Fruit fly (Drosophila melanogaster) whole organism, embryonic: ENCODE results near the gene Msh6.

ENCODE experiments used
- CG10321 ChIP-seq: fragments of 200-800 bp; sonication (Bioruptor generic); IDR thresholded peaks from 2 replicates; pipeline ENCODE4 v1.3.6; 2022; ENCODE audit warnings: missing biosample characterization, missing genetic modification characterization
- CG10366 ChIP-seq: fragments of 200-800 bp; sonication (Bioruptor generic); IDR thresholded peaks from 2 replicates; pipeline ENCODE4 v1.3.6; 2022; ENCODE audit warnings: missing biosample characterization, missing genetic modification characterization
- CG11504 ChIP-seq: fragments of 200-800 bp; sonication (Bioruptor generic); optimal IDR thresholded peaks from 3 replicates; lab custom pipeline; 2019; ENCODE audit warnings: missing biosample characterization, mild to moderate bottlenecking, missing genetic modification characterization, moderate library complexity
- CG12391 ChIP-seq: fragments of 200-800 bp; sonication (Bioruptor generic); optimal IDR thresholded peaks from 3 replicates; lab custom pipeline; 2018; ENCODE audit warnings: missing biosample characterization, mild to moderate bottlenecking, missing genetic modification characterization, moderate library complexity
- CG12744 ChIP-seq: fragments of 200-800 bp; sonication (Bioruptor generic); optimal IDR thresholded peaks from 2 replicates; lab custom pipeline; 2016; ENCODE audit warnings: missing biosample characterization, missing genetic modification characterization
- CG13296 ChIP-seq: fragments of 200-800 bp; sonication (Bioruptor generic); optimal IDR thresholded peaks from 3 replicates; lab custom pipeline; 2018; ENCODE audit warnings: missing biosample characterization, mild to moderate bottlenecking, missing genetic modification characterization
- CG13775 ChIP-seq: fragments of 200-800 bp; sonication (Bioruptor generic); optimal IDR thresholded peaks from 3 replicates; lab custom pipeline; 2017; ENCODE audit warnings: missing biosample characterization, mild to moderate bottlenecking, missing genetic modification characterization
- CG14710 ChIP-seq: fragments of 200-800 bp; sonication (Bioruptor generic); optimal IDR thresholded peaks from 3 replicates; lab custom pipeline; 2019; ENCODE audit warnings: missing biosample characterization, mild to moderate bottlenecking, missing genetic modification characterization, moderate library complexity
- CG15011 ChIP-seq: fragments of 200-800 bp; sonication (Bioruptor generic); optimal IDR thresholded peaks from 3 replicates; lab custom pipeline; 2018; ENCODE audit warnings: missing biosample characterization, mild to moderate bottlenecking, missing genetic modification characterization
- CG18619 ChIP-seq: fragments of 200-800 bp; sonication (Bioruptor generic); optimal IDR thresholded peaks from 3 replicates; lab custom pipeline; 2017; ENCODE audit warnings: missing biosample characterization, mild to moderate bottlenecking, missing genetic modification characterization
- CG2116 ChIP-seq: fragments of 200-800 bp; sonication (Bioruptor generic); optimal IDR thresholded peaks from 3 replicates; lab custom pipeline; 2018; ENCODE audit warnings: missing biosample characterization, mild to moderate bottlenecking, missing genetic modification characterization
- CG2875 ChIP-seq: fragments of 200-800 bp; sonication (Bioruptor generic); optimal IDR thresholded peaks from 2 replicates; lab custom pipeline; 2017; ENCODE audit warnings: missing biosample characterization, mild to moderate bottlenecking, missing genetic modification characterization, missing genetic modification reagents
- CG32532 ChIP-seq: fragments of 200-800 bp; sonication (Bioruptor generic); IDR thresholded peaks from 2 replicates; pipeline ENCODE4 v1.3.6; 2022; ENCODE audit warnings: missing biosample characterization, missing genetic modification characterization
- CG33557 ChIP-seq: fragments of 200-800 bp; sonication (Bioruptor generic); optimal IDR thresholded peaks from 2 replicates; lab custom pipeline; 2019; ENCODE audit warnings: missing biosample characterization, mild to moderate bottlenecking, missing genetic modification characterization, moderate library complexity
- CG4328 ChIP-seq: fragments of 200-800 bp; sonication (Bioruptor generic); optimal IDR thresholded peaks from 3 replicates; lab custom pipeline; 2017; ENCODE audit warnings: missing biosample characterization, missing genetic modification reagents, missing genetic modification characterization
- CG6765 ChIP-seq: fragments of 200-800 bp; sonication (Bioruptor generic); optimal IDR thresholded peaks from 3 replicates; lab custom pipeline; 2017; ENCODE audit warnings: missing biosample characterization, mild to moderate bottlenecking, missing genetic modification characterization
- CG6854 ChIP-seq: fragments of 200-800 bp; sonication (Bioruptor generic); optimal IDR thresholded peaks from 3 replicates; lab custom pipeline; 2017; ENCODE audit warnings: missing biosample characterization, mild to moderate bottlenecking, missing genetic modification characterization
- CG7786 ChIP-seq: fragments of 200-800 bp; sonication (Bioruptor generic); optimal IDR thresholded peaks from 2 replicates; lab custom pipeline; 2016; ENCODE audit warnings: missing biosample characterization, missing genetic modification characterization
- CG9876 ChIP-seq: fragments of 200-800 bp; sonication (Bioruptor generic); optimal IDR thresholded peaks from 2 replicates; lab custom pipeline; 2016; ENCODE audit warnings: missing biosample characterization, missing genetic modification characterization
- CoRest ChIP-seq: fragments of 200-800 bp; sonication (Bioruptor generic); optimal IDR thresholded peaks from 3 replicates; lab custom pipeline; 2018; ENCODE audit warnings: missing biosample characterization, mild to moderate bottlenecking, missing genetic modification characterization, moderate library complexity
- D19B ChIP-seq: fragments of 200-800 bp; sonication (Bioruptor generic); optimal IDR thresholded peaks from 2 replicates; lab custom pipeline; 2017; ENCODE audit warnings: missing biosample characterization, mild to moderate bottlenecking, missing genetic modification characterization
- Deaf1 ChIP-seq: fragments of 200-800 bp; optimal IDR thresholded peaks from 3 replicates; lab custom pipeline; 2019; ENCODE audit warnings: missing biosample characterization, mild to moderate bottlenecking, missing genetic modification characterization, moderate library complexity
- H2.0 ChIP-seq: fragments of 200-800 bp; sonication (Bioruptor generic); IDR thresholded peaks from 2 replicates; pipeline ENCODE4 v1.3.6; 2022; ENCODE audit warnings: missing biosample characterization, missing genetic modification characterization
- Hmx ChIP-seq: fragments of 200-800 bp; sonication (Bioruptor generic); optimal IDR thresholded peaks from 2 replicates; lab custom pipeline; 2016; ENCODE audit warnings: missing biosample characterization, missing genetic modification characterization
- Hr39 ChIP-seq: fragments of >200 bp; optimal IDR thresholded peaks from 2 replicates; lab custom pipeline; 2017
- Hr51 ChIP-seq, 2 experiments: fragments of 200-800 bp; sonication (Bioruptor generic); optimal IDR thresholded peaks; 2 replicates in 1 of 2; 3 replicates in 1 of 2; lab custom pipeline; 2016 to 2018; ENCODE audit warnings: missing biosample characterization in 2 of 2, missing genetic modification characterization in 2 of 2, mild to moderate bottlenecking in 1 of 2, moderate library complexity in 1 of 2
- Hr78 ChIP-seq, 2 experiments: fragments of 200-800 bp in 1 of 2; fragments of >200 bp in 1 of 2; sonication (Bioruptor generic) in 1 of 2; optimal IDR thresholded peaks; 2 replicates each; lab custom pipeline; 2017 to 2019; ENCODE audit warnings: missing biosample characterization in 2 of 2, missing genetic modification characterization in 2 of 2, mild to moderate bottlenecking in 1 of 2, moderate library complexity in 1 of 2
- Lim3 ChIP-seq: fragments of 200-800 bp; sonication (Bioruptor generic); IDR thresholded peaks from 2 replicates; pipeline ENCODE4 v1.3.6; 2022; ENCODE audit warnings: missing biosample characterization, missing genetic modification characterization
- Nf-YC ChIP-seq: fragments of 200-800 bp; optimal IDR thresholded peaks from 3 replicates; lab custom pipeline; 2019; ENCODE audit warnings: missing biosample characterization, mild to moderate bottlenecking, missing genetic modification characterization, moderate library complexity
- Oaz ChIP-seq: fragments of 200-800 bp; sonication (Bioruptor generic); IDR thresholded peaks from 2 replicates; pipeline ENCODE4 v1.3.6; 2022; ENCODE audit warnings: missing biosample characterization, missing genetic modification characterization
- Poxn ChIP-seq: fragments of 200-800 bp; sonication (Bioruptor generic); IDR thresholded peaks from 2 replicates; pipeline ENCODE4 v1.3.6; 2022; ENCODE audit warnings: missing biosample characterization, missing genetic modification characterization
- Sox100B ChIP-seq: fragments of 200-800 bp; sonication (Bioruptor generic); optimal IDR thresholded peaks from 3 replicates; lab custom pipeline; 2018; ENCODE audit warnings: missing biosample characterization, mild to moderate bottlenecking, missing genetic modification characterization
- Ssrp ChIP-seq: fragments of 200-800 bp; sonication (Bioruptor generic); optimal IDR thresholded peaks from 2 replicates; lab custom pipeline; 2018; ENCODE audit warnings: missing biosample characterization, mild to moderate bottlenecking, missing genetic modification characterization, moderate library complexity
- Xrp1 ChIP-seq: fragments of 200-800 bp; sonication (Bioruptor generic); IDR thresholded peaks from 2 replicates; pipeline ENCODE4 v1.3.6; 2022; ENCODE audit warnings: missing biosample characterization, missing genetic modification characterization
- ab ChIP-seq: fragments of 200-800 bp; sonication (Bioruptor generic); optimal IDR thresholded peaks from 2 replicates; lab custom pipeline; 2016; ENCODE audit warnings: missing biosample characterization, missing genetic modification characterization
- aop ChIP-seq: fragments of 200-800 bp; sonication (Bioruptor generic); IDR thresholded peaks from 2 replicates; pipeline ENCODE4 v1.3.6; 2022; ENCODE audit warnings: missing biosample characterization, missing genetic modification characterization
- bcd ChIP-seq: fragments of 200-800 bp; sonication (Bioruptor generic); optimal IDR thresholded peaks from 2 replicates; lab custom pipeline; 2017; ENCODE audit warnings: missing biosample characterization, mild to moderate bottlenecking, missing genetic modification characterization
- cas ChIP-seq: fragments of 200-800 bp; sonication (Bioruptor generic); IDR thresholded peaks from 2 replicates; pipeline ENCODE4 v1.3.6; 2022; ENCODE audit warnings: missing biosample characterization, missing genetic modification characterization
- emc ChIP-seq: fragments of 200-800 bp; sonication (Bioruptor generic); optimal IDR thresholded peaks from 2 replicates; lab custom pipeline; 2016; ENCODE audit warnings: missing biosample characterization, missing genetic modification characterization
- gce ChIP-seq: fragments of 200-800 bp; sonication (Bioruptor generic); IDR thresholded peaks from 3 replicates; pipeline ENCODE4 v1.3.6; 2022; ENCODE audit warnings: missing biosample characterization, missing genetic modification characterization
- gsb ChIP-seq: fragments of 200-800 bp; sonication (Bioruptor generic); IDR thresholded peaks from 2 replicates; pipeline ENCODE4 v1.3.6; 2022; ENCODE audit warnings: missing biosample characterization, missing genetic modification characterization
- gt ChIP-seq: fragments of 200-800 bp; sonication (Bioruptor generic); IDR thresholded peaks from 2 replicates; pipeline ENCODE4 v1.3.6; 2022; ENCODE audit warnings: missing biosample characterization, missing genetic modification characterization
- hth ChIP-seq: fragments of >200 bp; optimal IDR thresholded peaks from 2 replicates; lab custom pipeline; 2017; ENCODE audit warnings: inconsistent platforms
- lola ChIP-seq, 3 experiments: fragments of >200 bp in 2 of 3; fragments of 200-800 bp in 1 of 3; sonication (Bioruptor generic) in 1 of 3; optimal IDR thresholded peaks; 2 replicates each; lab custom pipeline; 2017 to 2019; ENCODE audit warnings: missing biosample characterization in 3 of 3, missing genetic modification characterization in 3 of 3, mild to moderate bottlenecking in 1 of 3, moderate library complexity in 1 of 3
- nmo ChIP-seq: fragments of 200-800 bp; sonication (Bioruptor generic); optimal IDR thresholded peaks from 2 replicates; lab custom pipeline; 2018; ENCODE audit warnings: missing biosample characterization, mild to moderate bottlenecking, missing genetic modification characterization, moderate library complexity
- otp ChIP-seq: fragments of 200-800 bp; sonication (Bioruptor generic); IDR thresholded peaks from 3 replicates; pipeline ENCODE4, ENCODE4 v1.3.6; 2022; ENCODE audit warnings: missing biosample characterization, missing genetic modification characterization
- sna ChIP-seq: fragments of 200-800 bp; sonication (Bioruptor generic); IDR thresholded peaks from 2 replicates; pipeline ENCODE4 v1.3.6; 2022; ENCODE audit warnings: missing biosample characterization, missing genetic modification characterization; ENCODE audit not compliant: partially characterized antibody
- ttk ChIP-seq: fragments of 200-800 bp; sonication (Bioruptor generic); IDR thresholded peaks from 2 replicates; pipeline ENCODE4 v2.1.2; 2022; ENCODE audit warnings: missing biosample characterization, missing genetic modification characterization
- zfh2 ChIP-seq: fragments of 200-800 bp; sonication (Bioruptor generic); optimal IDR thresholded peaks from 2 replicates; lab custom pipeline; 2016; ENCODE audit warnings: missing biosample characterization, missing genetic modification characterization

Gene Msh6

dm6 chr3L:15143638-15144600 lies 14.4 kb downstream of the Msh6 start, which contains the start of the genes CG32147 and Pex3 (continued):
- TF ChIP-seq Hr51 (GFP tag; optimal IDR thresholded peaks at IDR 0.05; lab: Kevin White, UChicago) (no peak), CG18619 (GFP tag; lab: Kevin White, UChicago) (no peak), CG15011 (no peak), hth (no peak), D19B (GFP tag; lab: Kevin White, UChicago) (no peak), CG9876 (GFP tag; lab: Kevin White, UChicago) (no peak), emc (no peak), Hr39 (lab: Kevin White, UChicago) (no peak), bcd (GFP tag; lab: Kevin White, UChicago) (no peak), Hr78 (GFP tag; optimal IDR thresholded peaks at IDR 0.05; lab: Kevin White, UChicago) (peak in 1 of 2 experiments; percentile 37), CG13775 (GFP tag; lab: Kevin White, UChicago) (no peak), CoRest (peak; percentile 40), CG2116 (peak; percentile 58), Lim3 (GFP tag; lab: Robert Waterston, UW) (no peak), Xrp1 (no peak), CG6854 (GFP tag; lab: Kevin White, UChicago) (no peak), aop (GFP tag; lab: Robert Waterston, UW) (no peak), CG7786 (no peak), gt (GFP tag; lab: Robert Waterston, UW) (no peak), ab (GFP tag; lab: Kevin White, UChicago) (no peak), lola (GFP tag; optimal IDR thresholded peaks at IDR 0.05; lab: Kevin White, UChicago) (peak in 1 of 3 experiments; percentile 9), Hmx (GFP tag; lab: Kevin White, UChicago) (no peak), H2.0 (GFP tag; lab: Robert Waterston, UW) (no peak), sna (GFP tag; lab: Robert Waterston, UW) (peak; percentile 26; the same call in 1 of the 2 replicates), CG6765 (GFP tag; lab: Kevin White, UChicago) (no peak), CG11504 (tag; lab: Kevin White, UChicago) (no peak), Ssrp (tag; lab: Kevin White, UChicago) (no peak), CG10321 (GFP tag; lab: Robert Waterston, UW) (no peak), CG13296 (GFP tag; lab: Kevin White, UChicago) (no peak), CG4328 (GFP tag; lab: Kevin White, UChicago) (no peak), cas (GFP tag; lab: Robert Waterston, UW) (no peak), zfh2 (GFP tag; lab: Kevin White, UChicago) (no peak), otp (GFP tag; lab: Robert Waterston, UW) (no peak), CG32532 (0 out of 2 replicates have a peak, but pooled peaks have one; percentile 21), Nf-YC (no peak), CG2875 (GFP tag; lab: Kevin White, UChicago) (peak; percentile 2), Oaz (GFP tag; lab: Robert Waterston, UW) (no peak), Deaf1 (tag; lab: Kevin White, UChicago) (peak; percentile 32), Poxn (GFP tag; lab: Robert Waterston, UW) (no peak), CG14710 (peak; percentile 77), CG12391 (tag; lab: Kevin White, UChicago) (peak; percentile 48), gce (GFP tag; lab: Robert Waterston, UW) (no peak), CG12744 (GFP tag; lab: Kevin White, UChicago) (no peak), Sox100B (peak; percentile 2), nmo (GFP tag; lab: Kevin White, UChicago) (peak; percentile 59), ttk (GFP tag; lab: Robert Waterston, UW) (no peak), CG33557 (GFP tag; lab: Kevin White, UChicago) (no peak), CG10366 (no peak), gsb (GFP tag; lab: Robert Waterston, UW) (no peak)
